Fruit fly (Drosophila melanogaster): Measurements from ENCODE around the gene CG14244.

dm6 chr3R:26700125-26700524, 25.8 kb upstream of the CG14244 start:
- TF ChIP-seq Abd-B (GFP tag; optimal IDR thresholded peaks at IDR 0.05) (no peak), psq (GFP tag; optimal IDR thresholded peaks at IDR 0.05) (no peak), OdsH (GFP tag; optimal IDR thresholded peaks at IDR 0.05) (no peak), Myc (optimal IDR thresholded peaks at IDR 0.05) (no peak)
